Fruit fly (Drosophila melanogaster) whole organism, embryonic: Measurements from ENCODE around the gene nerfin-2.

Source experiments
- Abd-B ChIP-seq: fragments of 200-800 bp; sonication (Bioruptor generic); optimal IDR thresholded peaks from 2 replicates; lab custom pipeline; 2018; ENCODE audit warnings: missing biosample characterization, mild to moderate bottlenecking, missing genetic modification characterization, moderate library complexity
- CG1024 ChIP-seq: fragments of 200-800 bp; sonication (Bioruptor generic); IDR thresholded peaks from 2 replicates; pipeline ENCODE4 v1.3.6; 2022; ENCODE audit warnings: missing biosample characterization, missing genetic modification characterization
- CG10462 ChIP-seq: fragments of 200-800 bp; sonication (Bioruptor generic); optimal IDR thresholded peaks from 2 replicates; lab custom pipeline; 2016; ENCODE audit warnings: missing biosample characterization, missing genetic modification characterization
- CG10543 ChIP-seq: fragments of 200-800 bp; sonication (Bioruptor generic); optimal IDR thresholded peaks from 3 replicates; lab custom pipeline; 2017; ENCODE audit warnings: missing biosample characterization, mild to moderate bottlenecking, missing genetic modification characterization, moderate library complexity
- CG11093 ChIP-seq: fragments of 200-800 bp; sonication (Bioruptor generic); IDR thresholded peaks from 3 replicates; pipeline ENCODE4 v1.3.6; 2022; ENCODE audit warnings: missing biosample characterization, missing genetic modification characterization
- CG11456 ChIP-seq: fragments of 200-800 bp; sonication (Bioruptor generic); IDR thresholded peaks from 3 replicates; pipeline ENCODE4 v1.3.6; 2022; ENCODE audit warnings: missing biosample characterization, missing genetic modification characterization
- CG12071 ChIP-seq: fragments of 200-800 bp; sonication (Bioruptor generic); optimal IDR thresholded peaks from 3 replicates; lab custom pipeline; 2018; ENCODE audit warnings: missing biosample characterization, mild to moderate bottlenecking, missing genetic modification characterization
- CG12236 ChIP-seq: fragments of 200-800 bp; sonication (Bioruptor generic); optimal IDR thresholded peaks from 2 replicates; lab custom pipeline; 2016; ENCODE audit warnings: missing biosample characterization, missing genetic modification characterization
- CG12391 ChIP-seq: fragments of 200-800 bp; sonication (Bioruptor generic); optimal IDR thresholded peaks from 3 replicates; lab custom pipeline; 2018; ENCODE audit warnings: missing biosample characterization, mild to moderate bottlenecking, missing genetic modification characterization, moderate library complexity
- CG13894 ChIP-seq: fragments of 200-800 bp; sonication (Bioruptor generic); optimal IDR thresholded peaks from 3 replicates; lab custom pipeline; 2018; ENCODE audit warnings: missing biosample characterization, mild to moderate bottlenecking, missing genetic modification characterization, moderate library complexity
- CG17829 ChIP-seq: fragments of 200-800 bp; optimal IDR thresholded peaks from 2 replicates; lab custom pipeline; 2019; ENCODE audit warnings: missing biosample characterization, mild to moderate bottlenecking, missing genetic modification characterization, moderate library complexity
- CG1832 ChIP-seq: fragments of 200-800 bp; sonication (Bioruptor generic); optimal IDR thresholded peaks from 2 replicates; lab custom pipeline; 2017; ENCODE audit warnings: missing biosample characterization, mild to moderate bottlenecking, missing genetic modification characterization, inconsistent platforms
- CG2116 ChIP-seq: fragments of 200-800 bp; sonication (Bioruptor generic); optimal IDR thresholded peaks from 3 replicates; lab custom pipeline; 2018; ENCODE audit warnings: missing biosample characterization, mild to moderate bottlenecking, missing genetic modification characterization
- CG3065 ChIP-seq: fragments of 200-800 bp; sonication (Bioruptor generic); optimal IDR thresholded peaks from 2 replicates; lab custom pipeline; 2016; ENCODE audit warnings: missing biosample characterization, missing genetic modification characterization
- CG31224 ChIP-seq: fragments of 200-800 bp; sonication (Bioruptor generic); IDR thresholded peaks from 2 replicates; pipeline ENCODE4 v1.3.6; 2022; ENCODE audit warnings: missing biosample characterization, missing genetic modification characterization
- CG4820 ChIP-seq: fragments of 200-800 bp; sonication (Bioruptor generic); optimal IDR thresholded peaks from 3 replicates; lab custom pipeline; 2016; ENCODE audit warnings: missing biosample characterization, missing genetic modification characterization
- CG7357 ChIP-seq: fragments of 200-800 bp; sonication (Bioruptor generic); IDR thresholded peaks from 3 replicates; pipeline ENCODE4 v1.3.6; 2022; ENCODE audit warnings: missing biosample characterization, missing genetic modification characterization
- CG7786 ChIP-seq: fragments of 200-800 bp; sonication (Bioruptor generic); optimal IDR thresholded peaks from 2 replicates; lab custom pipeline; 2016; ENCODE audit warnings: missing biosample characterization, missing genetic modification characterization
- CG8944 ChIP-seq: fragments of 200-800 bp; sonication (Bioruptor generic); optimal IDR thresholded peaks from 3 replicates; lab custom pipeline; 2016; ENCODE audit warnings: missing biosample characterization, missing genetic modification characterization
- CG9797 ChIP-seq: fragments of 200-800 bp; sonication (Bioruptor generic); optimal IDR thresholded peaks from 3 replicates; lab custom pipeline; 2018; ENCODE audit warnings: missing biosample characterization, mild to moderate bottlenecking, missing genetic modification characterization
- CG9817 ChIP-seq: fragments of 200-800 bp; sonication (Bioruptor generic); optimal IDR thresholded peaks from 2 replicates; lab custom pipeline; 2018; ENCODE audit warnings: missing biosample characterization, mild to moderate bottlenecking, missing genetic modification characterization, moderate library complexity
- Dip2 ChIP-seq: fragments of 200-800 bp; sonication (Bioruptor generic); IDR thresholded peaks from 2 replicates; pipeline ENCODE4 v1.3.6; 2022; ENCODE audit warnings: missing biosample characterization, missing genetic modification characterization
- MTF-1 ChIP-seq: fragments of 200-800 bp; sonication (Bioruptor generic); optimal IDR thresholded peaks from 2 replicates; lab custom pipeline; 2018; ENCODE audit warnings: missing biosample characterization, mild to moderate bottlenecking, missing genetic modification characterization, borderline replicate concordance
- Nf-YA ChIP-seq: fragments of 200-800 bp; sonication (Bioruptor generic); IDR thresholded peaks from 2 replicates; pipeline ENCODE4 v1.3.6; 2022; ENCODE audit warnings: missing biosample characterization, missing genetic modification characterization
- NfI ChIP-seq: fragments of 200-800 bp; sonication (Bioruptor generic); optimal IDR thresholded peaks from 3 replicates; lab custom pipeline; 2018; ENCODE audit warnings: missing biosample characterization, mild to moderate bottlenecking, missing genetic modification characterization, moderate library complexity
- Xbp1 ChIP-seq: fragments of 200-800 bp; sonication (Bioruptor generic); optimal IDR thresholded peaks from 3 replicates; lab custom pipeline; 2016; ENCODE audit warnings: missing biosample characterization, mild to moderate bottlenecking, missing genetic modification characterization
- ab ChIP-seq: fragments of 200-800 bp; sonication (Bioruptor generic); optimal IDR thresholded peaks from 2 replicates; lab custom pipeline; 2016; ENCODE audit warnings: missing biosample characterization, missing genetic modification characterization
- ase ChIP-seq: fragments of 200-800 bp; sonication (Bioruptor generic); IDR thresholded peaks from 3 replicates; pipeline ENCODE4 v1.3.6; 2022; ENCODE audit warnings: missing biosample characterization, missing genetic modification characterization
- az2 ChIP-seq: fragments of 200-800 bp; sonication (Bioruptor generic); optimal IDR thresholded peaks from 3 replicates; lab custom pipeline; 2016; ENCODE audit warnings: missing biosample characterization, missing genetic modification characterization
- btn ChIP-seq: fragments of 200-800 bp; sonication (Bioruptor generic); optimal IDR thresholded peaks from 2 replicates; lab custom pipeline; 2016; ENCODE audit warnings: missing biosample characterization, missing genetic modification characterization
- cad ChIP-seq: fragments of >200 bp; optimal IDR thresholded peaks from 2 replicates; lab custom pipeline; 2017; ENCODE audit warnings: missing biosample characterization, missing genetic modification characterization
- disco-r ChIP-seq: fragments of 200-800 bp; sonication (Bioruptor generic); optimal IDR thresholded peaks from 2 replicates; lab custom pipeline; 2016; ENCODE audit warnings: missing biosample characterization, missing genetic modification characterization
- dmrt11E ChIP-seq: fragments of 200-800 bp; sonication (Bioruptor generic); optimal IDR thresholded peaks from 3 replicates; lab custom pipeline; 2018; ENCODE audit warnings: missing biosample characterization, mild to moderate bottlenecking, missing genetic modification characterization, moderate library complexity
- ems ChIP-seq: fragments of 200-800 bp; sonication (Bioruptor generic); optimal IDR thresholded peaks from 3 replicates; lab custom pipeline; 2016; ENCODE audit warnings: missing biosample characterization, missing genetic modification characterization
- fd3F ChIP-seq: fragments of 200-800 bp; sonication (Bioruptor generic); optimal IDR thresholded peaks from 2 replicates; lab custom pipeline; 2018; ENCODE audit warnings: missing biosample characterization, mild to moderate bottlenecking, missing genetic modification characterization, moderate library complexity
- gce ChIP-seq: fragments of 200-800 bp; sonication (Bioruptor generic); IDR thresholded peaks from 3 replicates; pipeline ENCODE4 v1.3.6; 2022; ENCODE audit warnings: missing biosample characterization, missing genetic modification characterization
- grau ChIP-seq: fragments of 200-800 bp; optimal IDR thresholded peaks from 3 replicates; lab custom pipeline; 2019; ENCODE audit warnings: missing biosample characterization, mild to moderate bottlenecking, missing genetic modification characterization, moderate library complexity
- gro ChIP-seq: fragments of 200-800 bp; sonication (Bioruptor generic); optimal IDR thresholded peaks from 2 replicates; lab custom pipeline; 2016; ENCODE audit warnings: missing biosample characterization, missing genetic modification characterization
- insv ChIP-seq, 2 experiments: fragments of 200-800 bp; sonication (Bioruptor generic); optimal IDR thresholded peaks; 3 replicates each; lab custom pipeline; 2016 to 2018; ENCODE audit warnings: missing biosample characterization in 2 of 2, missing genetic modification characterization in 2 of 2
- lab ChIP-seq: fragments of 200-800 bp; sonication (Bioruptor generic); optimal IDR thresholded peaks from 3 replicates; lab custom pipeline; 2017; ENCODE audit warnings: missing biosample characterization, missing genetic modification characterization, mild to moderate bottlenecking, moderate library complexity, missing genetic modification reagents
- lola ChIP-seq, 3 experiments: fragments of >200 bp in 2 of 3; fragments of 200-800 bp in 1 of 3; sonication (Bioruptor generic) in 1 of 3; optimal IDR thresholded peaks; 2 replicates each; lab custom pipeline; 2017 to 2019; ENCODE audit warnings: missing biosample characterization in 3 of 3, missing genetic modification characterization in 3 of 3, mild to moderate bottlenecking in 1 of 3, moderate library complexity in 1 of 3
- org-1 ChIP-seq: fragments of 200-800 bp; sonication (Bioruptor generic); optimal IDR thresholded peaks from 2 replicates; lab custom pipeline; 2017; ENCODE audit warnings: missing biosample characterization, missing genetic modification characterization
- p53 ChIP-seq: fragments of 200-800 bp; sonication (Bioruptor generic); optimal IDR thresholded peaks from 2 replicates; lab custom pipeline; 2016; ENCODE audit warnings: missing biosample characterization, missing genetic modification characterization
- pan ChIP-seq, 4 experiments: fragments of >200 bp in 3 of 4; fragments of 200-800 bp in 1 of 4; sonication (Bioruptor generic) in 1 of 4; optimal IDR thresholded peaks in 3 of 4; IDR thresholded peaks in 1 of 4; 2 replicates each; pipeline versions ENCODE4 v1.3.6 to Lab custom; 2017 to 2022; ENCODE audit warnings: missing biosample characterization in 2 of 4, missing genetic modification characterization in 2 of 4, mixed read lengths in 1 of 4
- pho ChIP-seq: fragments of 200-800 bp; sonication (Bioruptor generic); optimal IDR thresholded peaks from 2 replicates; lab custom pipeline; 2016; ENCODE audit warnings: missing biosample characterization, missing genetic modification characterization
- sc ChIP-seq, 3 experiments: fragments of >200 bp in 2 of 3; fragments of 200-800 bp in 1 of 3; sonication (Bioruptor generic) in 1 of 3; optimal IDR thresholded peaks; 2 replicates in 2 of 3; 3 replicates in 1 of 3; lab custom pipeline; 2017; ENCODE audit warnings: mild to moderate bottlenecking in 1 of 3, missing biosample characterization in 1 of 3, missing genetic modification characterization in 1 of 3, missing genetic modification reagents in 1 of 3
- tin ChIP-seq: fragments of 200-800 bp; sonication (Bioruptor generic); optimal IDR thresholded peaks from 3 replicates; lab custom pipeline; 2016; ENCODE audit warnings: missing biosample characterization, missing genetic modification characterization
- toy ChIP-seq: fragments of 200-800 bp; sonication (Bioruptor generic); IDR thresholded peaks from 2 replicates; pipeline ENCODE4 v1.3.6; 2022; ENCODE audit warnings: missing biosample characterization, missing genetic modification characterization
- wek ChIP-seq: fragments of 200-800 bp; sonication (Bioruptor generic); optimal IDR thresholded peaks from 3 replicates; lab custom pipeline; 2018; ENCODE audit warnings: missing biosample characterization, mild to moderate bottlenecking, missing genetic modification characterization, moderate library complexity

nerfin-2 gene

DNA sequence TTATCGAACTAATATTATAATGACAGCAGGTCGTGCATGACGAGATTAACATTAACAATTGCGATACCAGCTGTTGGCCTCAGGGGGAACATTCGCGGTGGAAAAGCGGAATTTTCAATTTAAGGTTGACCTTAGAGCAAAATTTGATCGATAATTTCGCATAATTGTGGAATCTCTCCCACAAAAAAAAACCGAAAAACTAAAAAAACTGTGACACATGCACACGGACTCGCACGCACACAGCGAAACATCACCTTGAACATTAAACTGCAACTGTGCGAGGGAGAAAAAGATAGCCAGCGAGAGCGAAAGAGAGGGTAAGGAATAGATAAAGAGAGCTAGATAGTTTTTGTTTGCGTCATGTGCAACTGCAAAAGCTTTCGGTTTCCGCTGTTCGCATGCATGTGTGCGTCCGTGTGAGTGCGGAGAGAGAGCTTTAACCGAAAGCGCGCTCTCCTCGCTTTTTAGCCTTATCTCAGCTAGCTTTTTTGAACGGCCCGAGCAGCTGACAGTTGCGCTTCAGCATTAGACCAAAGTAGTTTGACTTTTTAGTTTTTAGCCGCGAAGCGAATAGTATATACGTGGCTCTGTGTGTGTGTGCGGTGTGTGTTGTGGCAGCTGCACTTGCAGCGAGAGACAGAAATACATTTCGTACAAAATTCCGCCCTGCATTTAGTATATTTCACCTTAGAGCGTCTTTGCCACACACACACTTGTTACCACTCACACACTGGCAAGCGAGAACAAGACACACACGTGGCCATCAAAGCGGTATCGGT is 22.5 kb downstream of the nerfin-2 start (continued):
- TF ChIP-seq pan (optimal IDR thresholded peaks at IDR 0.05; lab: Kevin White, UChicago) (no peak), pan (GFP tag; optimal IDR thresholded peaks at IDR 0.05 in 1 of 2, IDR thresholded peaks at IDR 0.05 in 1 of 2) (peak in 1 of 2 experiments; percentile 14), CG13894 (tag; lab: Kevin White, UChicago) (peak; percentile 27), CG3065 (no peak), cad (GFP tag; lab: Kevin White, UChicago) (no peak), MTF-1 (GFP tag; lab: Kevin White, UChicago) (peak; percentile 44), pho (GFP tag; lab: Kevin White, UChicago) (no peak), insv (GFP tag; optimal IDR thresholded peaks at IDR 0.05; lab: Kevin White, UChicago) (no peak), ab (GFP tag; lab: Kevin White, UChicago) (no peak), lab (GFP tag; lab: Kevin White, UChicago) (peak; percentile 19), CG10543 (GFP tag; lab: Kevin White, UChicago) (no peak), ems (GFP tag; lab: Kevin White, UChicago) (no peak), p53 (GFP tag; lab: Kevin White, UChicago) (no peak), CG2116 (GFP tag; lab: Kevin White, UChicago) (no peak), NfI (GFP tag; lab: Kevin White, UChicago) (no peak), CG12236 (GFP tag; lab: Kevin White, UChicago) (no peak), CG8944 (no peak), gro (GFP tag; lab: Kevin White, UChicago) (peak; percentile 27), CG1832 (GFP tag; lab: Kevin White, UChicago) (peak; percentile 55), CG4820 (GFP tag; lab: Kevin White, UChicago) (no peak), CG7786 (GFP tag; lab: Kevin White, UChicago) (no peak), CG9797 (GFP tag; lab: Kevin White, UChicago) (no peak), disco-r (GFP tag; lab: Kevin White, UChicago) (no peak), toy (GFP tag; lab: Robert Waterston, UW) (no peak), CG17829 (tag; lab: Kevin White, UChicago) (no peak), CG12391 (no peak), dmrt11E (tag; lab: Kevin White, UChicago) (no peak), lola (GFP tag; optimal IDR thresholded peaks at IDR 0.05; lab: Kevin White, UChicago) (no peak), tin (no peak), CG11093 (no peak), CG9817 (no peak), btn (GFP tag; lab: Kevin White, UChicago) (no peak), Xbp1 (GFP tag; lab: Kevin White, UChicago) (peak; percentile 27), Nf-YA (GFP tag; lab: Robert Waterston, UW) (no peak), Dip2 (GFP tag; lab: Robert Waterston, UW) (no peak), grau (tag; lab: Kevin White, UChicago) (no peak), CG10462 (no peak), CG1024 (GFP tag; lab: Robert Waterston, UW) (no peak), az2 (GFP tag; lab: Kevin White, UChicago) (no peak), CG31224 (GFP tag; lab: Robert Waterston, UW) (no peak), wek (GFP tag; lab: Kevin White, UChicago) (no peak), Abd-B (no peak), ase (GFP tag; lab: Robert Waterston, UW) (0 out of 3 replicates have a peak, but pooled peaks have one; percentile 28), sc (optimal IDR thresholded peaks at IDR 0.05; lab: Kevin White, UChicago) (no peak), sc (GFP tag; optimal IDR thresholded peaks at IDR 0.05; lab: Kevin White, UChicago) (no peak), org-1 (GFP tag; lab: Kevin White, UChicago) (no peak), fd3F (GFP tag; lab: Kevin White, UChicago) (no peak), gce (GFP tag; lab: Robert Waterston, UW) (no peak), CG11456 (GFP tag; lab: Robert Waterston, UW) (no peak), CG7357 (GFP tag; lab: Robert Waterston, UW) (no peak), CG12071 (peak; percentile 16)
